Worm (Caenorhabditis elegans) whole organism, L1 larva: ENCODE measurements around the gene sams-5.

Experiments
- C34B4.2 ChIP-seq: sonication (generic microtip); optimal IDR thresholded peaks from 2 replicates; lab custom pipeline; 2017; ENCODE audit warnings: mild to moderate bottlenecking, missing genetic modification characterization, missing compliant biosample characterization
- ama-1 ChIP-seq: fragments of 150-350 bp; optimal IDR thresholded peaks from 2 replicates; lab custom pipeline; 2014
- ces-1 ChIP-seq: fragments of 150-350 bp; optimal IDR thresholded peaks from 2 replicates; lab custom pipeline; 2014; ENCODE audit warnings: missing biosample characterization, missing genetic modification reagents, missing genetic modification characterization
- mdl-1 ChIP-seq, 2 experiments: fragments of 150-350 bp; optimal IDR thresholded peaks; 2 replicates each; lab custom pipeline; 2014 to 2017; ENCODE audit warnings: missing biosample characterization in 2 of 2, missing genetic modification characterization in 2 of 2, inconsistent platforms in 1 of 2
- nhr-11 ChIP-seq: fragments of 150-350 bp; optimal IDR thresholded peaks from 2 replicates; lab custom pipeline; 2014; ENCODE audit warnings: missing biosample characterization, missing genetic modification characterization
- nhr-12 ChIP-seq: sonication (generic microtip); optimal IDR thresholded peaks from 2 replicates; lab custom pipeline; 2017; ENCODE audit warnings: missing biosample characterization, missing genetic modification characterization
- nhr-19 ChIP-seq: fragments of 200-800 bp; sonication (Bioruptor generic); conservative IDR thresholded peaks from 2 replicates; pipeline ENCODE4 v1.3.6; 2022; ENCODE audit warnings: missing genetic modification characterization, missing compliant biosample characterization
- nhr-237 ChIP-seq: fragments of 150-350 bp; optimal IDR thresholded peaks from 2 replicates; lab custom pipeline; 2014; ENCODE audit warnings: missing biosample characterization, missing genetic modification characterization
- nhr-76 ChIP-seq: sonication (generic microtip); optimal IDR thresholded peaks from 2 replicates; lab custom pipeline; 2017; ENCODE audit warnings: missing biosample characterization, missing genetic modification characterization
- pag-3 ChIP-seq: sonication (generic microtip); optimal IDR thresholded peaks from 2 replicates; lab custom pipeline; 2017; ENCODE audit warnings: missing genetic modification characterization, mild to moderate bottlenecking, missing compliant biosample characterization, antibody characterized with exemption, borderline replicate concordance; ENCODE audit not compliant: insufficient read depth
- snpc-4 ChIP-seq: fragments of 150-350 bp; optimal IDR thresholded peaks from 2 replicates; lab custom pipeline; 2014; ENCODE audit warnings: missing biosample characterization, missing genetic modification characterization
- swsn-7 ChIP-seq: sonication (generic microtip); optimal IDR thresholded peaks from 2 replicates; lab custom pipeline; 2016; ENCODE audit warnings: missing genetic modification characterization, missing compliant biosample characterization
- zag-1 ChIP-seq: fragments of 150-350 bp; optimal IDR thresholded peaks from 2 replicates; lab custom pipeline; 2014; ENCODE audit warnings: missing biosample characterization, missing genetic modification characterization

DNA sequence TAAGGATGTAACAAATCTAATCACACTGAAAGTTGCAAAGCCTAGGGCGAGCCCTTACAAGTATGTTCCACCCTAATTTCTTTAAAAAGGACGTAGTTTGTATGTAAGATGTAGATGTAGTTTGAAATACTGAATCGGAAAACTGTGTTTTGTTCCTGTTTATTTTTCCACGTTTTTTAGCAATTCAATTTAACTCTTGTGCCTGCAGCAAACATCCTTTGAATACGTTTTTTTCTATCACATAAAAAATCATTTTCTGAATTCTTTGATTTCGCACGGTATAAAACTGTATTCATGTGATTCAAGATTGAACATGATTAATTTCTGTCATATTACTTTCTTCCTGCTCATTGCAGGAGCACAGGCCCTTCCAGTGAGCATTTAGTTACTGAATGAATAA is 39.3 kb downstream of the sams-5 start, which contains the start of gene F58F9.9:
- TF ChIP-seq swsn-7 (no peak), pag-3 (no peak), nhr-19 (GFP tag; lab: Robert Waterston, UW) (no peak), nhr-76 (no peak), nhr-12 (tag; lab: Kevin White, UChicago) (no peak), zag-1 (tag; lab: Kevin White, UChicago) (no peak), ama-1 (lab: Kevin White, UChicago) (no peak), nhr-237 (tag; lab: Kevin White, UChicago) (no peak), nhr-11 (no peak), ces-1 (GFP tag; lab: Kevin White, UChicago) (no peak), mdl-1 (tag; optimal IDR thresholded peaks at IDR 0.05; lab: Kevin White, UChicago) (no peak), snpc-4 (no peak), C34B4.2 (tag; lab: Kevin White, UChicago) (no peak)
